Fruit fly (Drosophila melanogaster) whole organism, adult: ENCODE data around the gene Gr33a.

Experiments used
- CG11617 ChIP-seq: fragments of 200-800 bp; sonication (Bioruptor generic); optimal IDR thresholded peaks from 2 replicates; lab custom pipeline; 2017; ENCODE audit warnings: mild to moderate bottlenecking, missing biosample characterization, missing genetic modification reagents, missing genetic modification characterization
- CG12768 ChIP-seq: fragments of 200-800 bp; sonication (Bioruptor generic); optimal IDR thresholded peaks from 2 replicates; lab custom pipeline; 2017; ENCODE audit warnings: missing biosample characterization, missing genetic modification characterization, mild to moderate bottlenecking, moderate library complexity, missing genetic modification reagents
- CG7045 ChIP-seq: fragments of 200-800 bp; sonication (Bioruptor generic); optimal IDR thresholded peaks from 2 replicates; lab custom pipeline; 2017; ENCODE audit warnings: missing biosample characterization, mild to moderate bottlenecking, missing genetic modification characterization
- cnc ChIP-seq, 2 experiments: fragments of >200 bp; optimal IDR thresholded peaks; 2 replicates each; lab custom pipeline; 2017
- kay ChIP-seq: fragments of 200-800 bp; sonication (Bioruptor generic); peaks from one replicate; lab custom pipeline; 2016; ENCODE audit warnings: missing biosample characterization, missing genetic modification characterization, borderline replicate concordance
- ovo ChIP-seq: fragments of 200-800 bp; sonication (Bioruptor generic); optimal IDR thresholded peaks from 2 replicates; lab custom pipeline; 2016; ENCODE audit warnings: missing biosample characterization, missing genetic modification characterization

DNA sequence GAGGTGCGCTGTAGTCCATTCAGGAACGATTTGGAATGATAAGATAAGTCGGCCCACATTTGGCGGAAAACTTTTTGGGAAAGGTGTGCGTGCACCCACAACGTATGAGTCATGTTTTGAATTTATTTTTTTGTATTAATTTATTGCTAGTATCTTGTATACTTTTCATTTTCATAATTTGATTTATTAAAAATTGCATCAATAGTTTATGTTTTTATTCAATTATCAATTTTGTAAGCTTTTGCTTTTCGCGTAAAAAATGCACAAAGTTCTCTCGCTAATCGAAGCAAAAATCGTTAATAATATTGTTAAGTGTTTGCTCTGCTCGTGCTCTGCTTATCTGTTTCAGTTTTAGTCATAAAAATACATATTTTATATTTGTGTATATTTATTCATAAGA is 30.7 kb upstream of the Gr33a start:
- TF ChIP-seq CG11617 (GFP tag; lab: Kevin White, UChicago) (no peak), ovo (GFP tag; lab: Kevin White, UChicago) (no peak), CG12768 (no peak), kay (GFP tag; lab: Kevin White, UChicago) (peak; percentile 96), cnc (optimal IDR thresholded peaks at IDR 0.05; lab: Kevin White, UChicago) (no peak), CG7045 (no peak)
